Worm (Caenorhabditis elegans): ENCODE data around the gene mrps-12.

The mrps-12 gene

ce11 chrV:20837765-20838164 is at the start of gene mrps-12:
TSS of gene mrps-12 (plus strand) at chrV:20838080.
- TF ChIP-seq T22C8.4 (GFP tag; IDR thresholded peaks at IDR 0.05), result no peak

- no peak for TF ChIP-seq med-1 (GFP tag; optimal IDR thresholded peaks at IDR 0.05; ENCODE audit: insufficient read depth)
These were observed 48.8 kb upstream of the mrps-12 start, which contains the start of gene tpan-1 for ce11 chrV:20789105-20789504. TSS of gene tpan-1 (plus strand) at chrV:20789502.

ce11 chrV:20790011-20790410 is 47.9 kb upstream of the mrps-12 start, which contains the start of gene Y44A6D.1:
TSS of gene Y44A6D.1 (minus strand) at chrV:20790033.
- no peak for TF ChIP-seq flt-1 (GFP tag; IDR thresholded peaks at IDR 0.05)
- no peak for TF ChIP-seq klf-2 (GFP tag; conservative IDR thresholded peaks at IDR 0.05)
- no peak for TF ChIP-seq T22C8.4 (GFP tag; IDR thresholded peaks at IDR 0.05)
- TF ChIP-seq cog-1 (tag; optimal IDR thresholded peaks at IDR 0.05), result no peak
- no peak for TF ChIP-seq ztf-23 (GFP tag; IDR thresholded peaks at IDR 0.05)
- no peak for TF ChIP-seq ref-1 (GFP tag; conservative IDR thresholded peaks at IDR 0.05)
- TF ChIP-seq tab-1 (GFP tag; IDR thresholded peaks at IDR 0.05), result no peak
- no peak for TF ChIP-seq ztf-29 (GFP tag; IDR thresholded peaks at IDR 0.05)
- no peak for TF ChIP-seq med-1 (GFP tag; optimal IDR thresholded peaks at IDR 0.05; ENCODE audit: insufficient read depth)

DNA sequence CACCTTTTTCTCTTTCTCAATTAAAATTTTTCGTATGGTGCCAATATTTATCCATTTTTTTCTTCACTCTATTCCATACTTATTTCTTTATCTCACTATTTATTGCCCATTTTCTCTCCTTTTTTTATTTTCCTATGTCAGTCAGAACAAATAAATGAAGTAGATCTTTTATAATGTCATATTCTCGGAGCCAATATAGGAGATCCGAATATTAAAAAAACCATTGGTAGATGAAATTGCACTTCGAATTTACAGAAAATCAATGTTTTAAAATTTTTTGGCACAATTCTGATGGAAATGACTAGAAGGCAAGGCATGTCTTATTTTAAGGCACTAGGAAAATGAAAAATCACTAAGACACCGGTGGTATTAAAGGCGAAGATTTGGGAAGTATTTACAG is 47.3 kb upstream of the mrps-12 start:
- no peak for TF ChIP-seq flt-1 (GFP tag; IDR thresholded peaks at IDR 0.05)
- no peak for TF ChIP-seq tab-1 (GFP tag; IDR thresholded peaks at IDR 0.05)
- TF ChIP-seq klf-2 (GFP tag; conservative IDR thresholded peaks at IDR 0.05), result no peak
- no peak for TF ChIP-seq ref-1 (GFP tag; conservative IDR thresholded peaks at IDR 0.05)
- TF ChIP-seq ztf-23 (GFP tag; IDR thresholded peaks at IDR 0.05), result no peak
- no peak for TF ChIP-seq ztf-29 (GFP tag; IDR thresholded peaks at IDR 0.05)
- TF ChIP-seq cog-1 (tag; optimal IDR thresholded peaks at IDR 0.05), result no peak
- no peak for TF ChIP-seq med-1 (GFP tag; optimal IDR thresholded peaks at IDR 0.05; ENCODE audit: insufficient read depth)
- no peak for TF ChIP-seq T22C8.4 (GFP tag; IDR thresholded peaks at IDR 0.05)

- TF ChIP-seq klf-2 (GFP tag; conservative IDR thresholded peaks at IDR 0.05), result no peak
- no peak for TF ChIP-seq flt-1 (GFP tag; IDR thresholded peaks at IDR 0.05)
- no peak for TF ChIP-seq ztf-29 (GFP tag; IDR thresholded peaks at IDR 0.05)
- TF ChIP-seq med-1 (GFP tag; optimal IDR thresholded peaks at IDR 0.05; ENCODE audit: insufficient read depth), result no peak
- no peak for TF ChIP-seq ref-1 (GFP tag; conservative IDR thresholded peaks at IDR 0.05)
- TF ChIP-seq tab-1 (GFP tag; IDR thresholded peaks at IDR 0.05), result no peak
- no peak for TF ChIP-seq cog-1 (tag; optimal IDR thresholded peaks at IDR 0.05)
These were observed 45.4 kb upstream of the mrps-12 start, which contains the start of gene Y44A6D.3 for ce11 chrV:20792371-20792890. TSS of gene Y44A6D.3 (minus strand) at chrV:20792421.

DNA sequence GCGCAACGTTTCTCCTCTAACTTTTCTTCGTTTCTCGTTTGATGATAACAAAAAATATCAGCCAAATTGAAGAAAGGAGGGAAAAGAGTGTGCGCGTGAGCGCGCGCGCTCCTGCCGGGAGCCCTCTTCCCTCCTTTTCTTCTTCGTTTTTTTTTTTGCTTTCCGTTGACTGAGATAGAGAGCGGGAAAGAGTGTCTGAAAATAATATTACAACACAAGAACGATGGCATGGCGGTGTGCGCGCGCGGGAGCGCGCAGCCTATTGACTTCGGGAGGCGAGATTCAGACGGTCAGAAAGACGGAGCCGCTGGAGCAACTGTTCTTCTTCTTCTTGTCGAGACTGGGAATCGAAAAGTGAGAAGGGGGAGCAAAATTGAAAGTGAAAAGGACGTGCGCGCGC is 44.1 kb upstream of the mrps-12 start:
- TF ChIP-seq ref-1 (GFP tag; conservative IDR thresholded peaks at IDR 0.05), result no peak
- no peak for TF ChIP-seq med-1 (GFP tag; optimal IDR thresholded peaks at IDR 0.05; ENCODE audit: insufficient read depth)
- TF ChIP-seq tab-1 (GFP tag; IDR thresholded peaks at IDR 0.05), result no peak
- no peak for TF ChIP-seq klf-2 (GFP tag; conservative IDR thresholded peaks at IDR 0.05)
- TF ChIP-seq T22C8.4 (GFP tag; IDR thresholded peaks at IDR 0.05), result no peak
- no peak for TF ChIP-seq cog-1 (tag; optimal IDR thresholded peaks at IDR 0.05)
- TF ChIP-seq ztf-29 (GFP tag; IDR thresholded peaks at IDR 0.05), result no peak

DNA sequence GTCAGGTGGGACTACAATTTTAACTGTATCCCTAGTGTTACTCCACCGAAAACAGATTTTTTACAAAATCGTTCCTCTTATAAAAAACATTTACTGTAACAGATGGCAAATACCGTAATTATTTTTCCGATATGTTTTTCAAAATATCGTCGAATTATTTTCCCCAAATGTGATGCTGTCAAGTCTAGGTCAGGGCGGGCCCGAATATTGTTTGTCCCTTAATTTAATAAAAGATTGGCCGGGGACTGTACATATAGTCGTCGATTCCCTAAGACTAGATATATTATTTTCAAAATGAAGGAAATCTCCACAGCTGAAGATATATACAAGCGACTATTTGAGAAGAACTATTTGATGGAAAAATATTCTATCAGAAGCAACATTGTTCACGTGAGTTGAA is 40.0 kb upstream of the mrps-12 start, which contains the start of gene sdf-9:
TSS of gene sdf-9 (plus strand) at position 301 of the 400 bp plus-strand sequence.
- TF ChIP-seq med-1 (GFP tag; optimal IDR thresholded peaks at IDR 0.05; ENCODE audit: insufficient read depth) (no peak), ztf-29 (GFP tag; IDR thresholded peaks at IDR 0.05) (no peak), flt-1 (GFP tag; IDR thresholded peaks at IDR 0.05) (no peak), klf-2 (GFP tag; conservative IDR thresholded peaks at IDR 0.05) (no peak)

DNA sequence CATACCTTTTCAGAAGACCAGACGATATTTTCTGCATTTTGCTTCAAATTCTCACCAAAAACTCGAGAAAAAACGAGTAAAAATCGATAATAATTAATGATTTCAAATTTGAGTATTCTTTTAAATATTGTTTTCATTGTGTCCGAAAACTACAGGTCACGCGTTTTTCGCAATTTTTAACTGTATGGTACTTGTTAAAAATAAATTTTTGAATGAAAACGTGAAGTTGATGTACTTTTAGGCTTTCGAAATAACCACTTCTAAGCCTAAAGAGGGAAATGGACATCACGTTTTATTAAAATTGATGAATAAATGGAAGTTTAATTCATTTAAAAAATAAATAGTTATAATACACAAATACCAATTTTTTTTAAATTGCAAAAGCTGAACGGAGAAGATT is 35.0 kb upstream of the mrps-12 start, which contains the start of gene Y44A6D.5:
TSS of gene Y44A6D.5 (minus strand) at position 101 of the 400 bp plus-strand sequence.
- TF ChIP-seq ztf-29 (GFP tag; IDR thresholded peaks at IDR 0.05) (no peak), cog-1 (tag; optimal IDR thresholded peaks at IDR 0.05) (no peak), klf-2 (GFP tag; conservative IDR thresholded peaks at IDR 0.05) (no peak), T22C8.4 (GFP tag; IDR thresholded peaks at IDR 0.05) (no peak), tab-1 (GFP tag; IDR thresholded peaks at IDR 0.05) (no peak)

ce11 chrV:20807038-20807437 is 30.8 kb upstream of the mrps-12 start, which contains the start of gene Y44A6D.6:
TSS of gene Y44A6D.6 (plus strand) at chrV:20807338.
- TF ChIP-seq ref-1 (GFP tag; conservative IDR thresholded peaks at IDR 0.05) (no peak), tab-1 (GFP tag; IDR thresholded peaks at IDR 0.05) (no peak), cog-1 (tag; optimal IDR thresholded peaks at IDR 0.05) (no peak), ztf-23 (GFP tag; IDR thresholded peaks at IDR 0.05) (no peak)

ce11 chrV:20813646-20814045 is 24.2 kb upstream of the mrps-12 start:
- no peak for TF ChIP-seq klf-2 (GFP tag; conservative IDR thresholded peaks at IDR 0.05)
- no peak for TF ChIP-seq flt-1 (GFP tag; IDR thresholded peaks at IDR 0.05)
- no peak for TF ChIP-seq cog-1 (tag; optimal IDR thresholded peaks at IDR 0.05)
- TF ChIP-seq tab-1 (GFP tag; IDR thresholded peaks at IDR 0.05), result no peak
- no peak for TF ChIP-seq ref-1 (GFP tag; conservative IDR thresholded peaks at IDR 0.05)
- no peak for TF ChIP-seq med-1 (GFP tag; optimal IDR thresholded peaks at IDR 0.05; ENCODE audit: insufficient read depth)
- no peak for TF ChIP-seq ztf-29 (GFP tag; IDR thresholded peaks at IDR 0.05)
- no peak for TF ChIP-seq T22C8.4 (GFP tag; IDR thresholded peaks at IDR 0.05)
- no peak for TF ChIP-seq ztf-23 (GFP tag; IDR thresholded peaks at IDR 0.05)

DNA sequence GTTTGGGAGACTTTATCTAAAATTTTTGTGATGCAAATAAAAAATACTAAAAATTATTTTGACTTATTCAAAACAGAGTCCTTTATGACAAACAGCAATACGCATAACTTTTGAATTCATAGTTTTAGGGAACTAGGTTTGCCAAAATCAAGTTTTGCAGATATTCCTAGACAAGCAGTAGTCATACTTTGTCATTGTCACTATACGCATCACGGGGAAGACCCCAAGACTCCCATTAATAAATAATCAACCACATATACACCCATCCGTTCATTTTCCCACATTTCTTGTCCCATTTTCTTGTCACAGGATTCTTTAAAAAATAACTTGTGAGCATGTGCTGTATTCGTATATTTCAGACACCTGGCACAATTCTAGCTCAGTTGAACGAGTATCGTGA is 23.5 kb upstream of the mrps-12 start, which contains the start of gene Y44A6D.7:
TSS of gene Y44A6D.7 (plus strand) at position 301 of the 400 bp plus-strand sequence.
- TF ChIP-seq cog-1 (tag; optimal IDR thresholded peaks at IDR 0.05) (no peak), tab-1 (GFP tag; IDR thresholded peaks at IDR 0.05) (no peak), ref-1 (GFP tag; conservative IDR thresholded peaks at IDR 0.05) (no peak), ztf-23 (GFP tag; IDR thresholded peaks at IDR 0.05) (no peak), med-1 (GFP tag; optimal IDR thresholded peaks at IDR 0.05; ENCODE audit: insufficient read depth) (no peak), klf-2 (GFP tag; conservative IDR thresholded peaks at IDR 0.05) (no peak), T22C8.4 (GFP tag; IDR thresholded peaks at IDR 0.05) (no peak), ztf-29 (GFP tag; IDR thresholded peaks at IDR 0.05) (no peak), flt-1 (GFP tag; IDR thresholded peaks at IDR 0.05) (no peak)
